Worm (Caenorhabditis elegans): ENCODE results near the gene pph-4.2.

pph-4.2 gene

DNA sequence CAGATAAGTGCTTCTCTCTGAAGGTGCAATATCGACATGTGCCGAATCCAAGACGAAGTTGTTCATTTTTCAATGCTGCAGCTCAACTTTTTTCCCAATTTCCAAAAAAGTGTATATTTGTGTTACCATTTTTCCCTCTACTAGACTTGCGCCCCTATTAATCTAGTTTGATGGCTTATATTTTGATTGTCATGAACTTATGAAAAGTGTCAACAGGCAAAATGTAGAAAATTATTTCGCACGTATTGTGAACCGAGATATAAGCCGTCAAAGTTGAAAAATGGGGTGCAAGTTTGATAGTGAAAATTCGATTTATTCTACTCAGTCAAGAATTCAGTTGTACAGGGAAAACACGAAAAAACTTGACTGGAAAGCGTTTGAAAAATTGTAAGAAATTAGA is 18.6 kb downstream of the pph-4.2 start, which contains the start of gene Y75B8A.32:
Gene Y75B8A.32, minus strand, starts transcription at position 101 of the 400 bp plus-strand sequence.
- TF ChIP-seq tlp-1 (tag; optimal IDR thresholded peaks at IDR 0.05): no peak
- TF ChIP-seq unc-130 (tag; optimal IDR thresholded peaks at IDR 0.05): no peak
- no peak for TF ChIP-seq unc-86 (tag; optimal IDR thresholded peaks at IDR 0.05)
- TF ChIP-seq lin-14 (GFP tag; optimal IDR thresholded peaks at IDR 0.05): no peak
- no peak for TF ChIP-seq fkh-8 (tag; optimal IDR thresholded peaks at IDR 0.05)
- no peak for TF ChIP-seq F16B12.6 (tag; optimal IDR thresholded peaks at IDR 0.05)
- TF ChIP-seq ceh-82 (tag; optimal IDR thresholded peaks at IDR 0.05): no peak
- no peak for TF ChIP-seq fkh-4 (tag; optimal IDR thresholded peaks at IDR 0.05; ENCODE audit: borderline replicate concordance)
- TF ChIP-seq lsy-2 (tag; optimal IDR thresholded peaks at IDR 0.05): no peak
- no peak for TF ChIP-seq lin-39 (tag; optimal IDR thresholded peaks at IDR 0.05)
- no peak for TF ChIP-seq unc-98 (GFP tag; IDR thresholded peaks at IDR 0.05)

DNA sequence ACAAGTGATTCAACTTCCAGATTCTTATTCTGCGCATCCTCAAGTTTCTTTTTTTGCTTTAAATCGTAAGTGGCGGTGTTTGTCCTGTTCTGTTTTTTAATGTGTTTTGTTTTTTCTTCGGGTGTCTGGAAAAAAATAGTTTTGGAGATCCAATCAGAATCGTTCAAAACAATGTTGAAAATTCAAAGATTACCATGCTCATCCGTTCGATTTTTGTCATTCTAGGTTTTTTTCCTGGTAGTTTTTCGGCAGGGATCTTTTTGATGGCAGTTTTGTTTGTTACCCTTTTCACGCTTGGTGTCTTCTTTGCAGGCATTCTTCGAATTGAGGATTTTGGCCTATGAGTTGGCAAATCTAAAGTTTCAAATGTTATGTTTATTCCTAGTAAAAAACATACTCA is 20.5 kb downstream of the pph-4.2 start:
- TF ChIP-seq fos-1 (tag; optimal IDR thresholded peaks at IDR 0.05) (no peak), zag-1 (tag; optimal IDR thresholded peaks at IDR 0.05) (no peak), unc-30 (tag; optimal IDR thresholded peaks at IDR 0.05) (no peak), nhr-47 (tag; optimal IDR thresholded peaks at IDR 0.05) (no peak), ceh-88 (GFP tag; IDR thresholded peaks at IDR 0.05) (no peak), lsy-2 (tag; optimal IDR thresholded peaks at IDR 0.05) (no peak), ceh-63 (GFP tag; optimal IDR thresholded peaks at IDR 0.05) (no peak), grh-1 (GFP tag; IDR thresholded peaks at IDR 0.05) (no peak), nhr-28 (tag; optimal IDR thresholded peaks at IDR 0.05) (no peak), F16B12.6 (tag; optimal IDR thresholded peaks at IDR 0.05) (no peak), pqm-1 (tag; optimal IDR thresholded peaks at IDR 0.05) (no peak), C16A3.4 (tag; optimal IDR thresholded peaks at IDR 0.05) (no peak), rnt-1 (tag; optimal IDR thresholded peaks at IDR 0.05) (no peak), unc-62 (GFP tag; optimal IDR thresholded peaks at IDR 0.05) (no peak), C04F5.9 (tag; optimal IDR thresholded peaks at IDR 0.05) (no peak), elt-3 (tag; optimal IDR thresholded peaks at IDR 0.05) (no peak)

DNA sequence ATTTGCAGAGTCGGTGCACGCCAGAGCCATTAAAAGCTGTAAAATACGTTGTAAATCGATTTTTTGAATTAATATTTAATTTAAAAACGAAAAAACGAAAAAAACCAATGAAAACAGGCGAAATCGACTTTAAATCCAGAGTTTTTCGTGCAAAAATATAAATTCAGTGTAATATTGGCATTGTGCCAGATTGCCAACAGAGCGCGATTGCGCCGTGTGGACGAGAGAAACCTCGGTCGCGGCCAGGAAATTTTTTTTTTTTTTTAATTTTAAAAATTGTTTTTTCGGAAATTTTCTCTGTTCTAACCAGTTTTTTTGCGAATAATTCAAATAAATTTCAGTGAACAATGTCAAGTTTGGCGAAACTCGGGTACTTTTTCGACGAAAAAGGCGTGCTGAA is 25.7 kb downstream of the pph-4.2 start, which contains the start of the genes pph-4.1 and Y75B8A.31:
Gene pph-4.1, minus strand, starts transcription at position 36 of the 400 bp plus-strand sequence.
Gene Y75B8A.31, plus strand, starts transcription at position 342 of the 400 bp plus-strand sequence.
- TF ChIP-seq rnt-1 (tag; optimal IDR thresholded peaks at IDR 0.05) (peak; percentile 98), ces-1 (GFP tag; optimal IDR thresholded peaks at IDR 0.05) (no peak), zip-4 (GFP tag; optimal IDR thresholded peaks at IDR 0.05) (peak; percentile 1), nhr-19 (GFP tag; conservative IDR thresholded peaks at IDR 0.05) (peak; percentile 85), nhr-47 (tag; optimal IDR thresholded peaks at IDR 0.05) (peak; percentile 91), egl-27 (tag; optimal IDR thresholded peaks at IDR 0.05) (no peak), nhr-71 (tag; optimal IDR thresholded peaks at IDR 0.05) (peak; percentile 95), snpc-4 (tag; optimal IDR thresholded peaks at IDR 0.05) (peak; percentile 59), aha-1 (tag; optimal IDR thresholded peaks at IDR 0.05) (no peak), ceh-82 (tag; optimal IDR thresholded peaks at IDR 0.05) (peak; percentile 80 to 89 (median 88)), jun-1 (tag; optimal IDR thresholded peaks at IDR 0.05) (peak; percentile 51), pax-3 (tag; optimal IDR thresholded peaks at IDR 0.05) (peak; percentile 87), lin-35 (GFP tag; optimal IDR thresholded peaks at IDR 0.05) (peak; percentile 78 to 80), hpl-2 (GFP tag; optimal IDR thresholded peaks at IDR 0.05) (peak; percentile 21), lin-13 (GFP tag; optimal IDR thresholded peaks at IDR 0.05) (peak; percentile 87), lin-15B (tag; optimal IDR thresholded peaks at IDR 0.05) (peak; percentile 96), dsc-1 (tag; optimal IDR thresholded peaks at IDR 0.05) (peak; percentile 91), dpl-1 (GFP tag; optimal IDR thresholded peaks at IDR 0.05) (peak; percentile 73 to 83 (median 75)), elt-2 (tag; optimal IDR thresholded peaks at IDR 0.05) (peak; percentile 44), F16B12.6 (tag; optimal IDR thresholded peaks at IDR 0.05) (peak; percentile 64), elt-3 (tag; optimal IDR thresholded peaks at IDR 0.05) (peak in 1 of 6 experiments; percentile 72), sup-37 (GFP tag; optimal IDR thresholded peaks at IDR 0.05) (peak; percentile 60), lin-39 (tag; optimal IDR thresholded peaks at IDR 0.05) (peak; percentile 69), swsn-7 (tag; optimal IDR thresholded peaks at IDR 0.05) (peak; percentile 84), unc-98 (GFP tag; IDR thresholded peaks at IDR 0.05) (peak; percentile 85), unc-86 (tag; optimal IDR thresholded peaks at IDR 0.05) (peak; percentile 78), tbx-2 (tag; optimal IDR thresholded peaks at IDR 0.05) (peak; percentile 92), vab-15 (tag; optimal IDR thresholded peaks at IDR 0.05) (peak; percentile 44), mab-9 (GFP tag; IDR thresholded peaks at IDR 0.05) (peak; percentile 74), hlh-4 (tag; optimal IDR thresholded peaks at IDR 0.05) (no peak), xbp-1 (tag; optimal IDR thresholded peaks at IDR 0.05) (peak; percentile 89), egl-13 (tag; optimal IDR thresholded peaks at IDR 0.05) (peak; percentile 89)
